Worm (Caenorhabditis elegans) whole organism, young adult: ENCODE measurements around the gene sds-22.
A peak's percentile ranks its signal among the peaks of the same experiment; 100 is the strongest.

Source experiments
- B0336.3 ChIP-seq: fragments of 200-800 bp; sonication (Bioruptor generic); IDR thresholded peaks from 2 replicates; pipeline ENCODE4 v1.3.6; 2022; ENCODE audit warnings: missing genetic modification characterization, missing compliant biosample characterization
- C17E4.6 ChIP-seq: fragments of 200-800 bp; sonication (Bioruptor generic); IDR thresholded peaks from 2 replicates; pipeline ENCODE4 v1.3.6; 2022; ENCODE audit warnings: missing genetic modification reagents, missing genetic modification characterization, missing compliant biosample characterization
- F22D6.2 ChIP-seq: sonication (generic microtip); optimal IDR thresholded peaks from 2 replicates; lab custom pipeline; 2016; ENCODE audit warnings: mild to moderate bottlenecking, missing genetic modification characterization, missing compliant biosample characterization
- F39B2.1 ChIP-seq: fragments of 200-800 bp; sonication (Bioruptor generic); IDR thresholded peaks from 2 replicates; pipeline ENCODE4 v1.3.6; 2022; ENCODE audit warnings: missing genetic modification reagents, missing genetic modification characterization, missing compliant biosample characterization
- F57A8.1 ChIP-seq: fragments of 200-800 bp; sonication (Bioruptor generic); optimal IDR thresholded peaks from 2 replicates; lab custom pipeline; 2018; ENCODE audit warnings: mild to moderate bottlenecking, missing genetic modification characterization, moderate library complexity, missing compliant biosample characterization
- Y67H2A.10 ChIP-seq: fragments of 200-800 bp; sonication (Bioruptor generic); conservative IDR thresholded peaks from 2 replicates; pipeline ENCODE4 v1.3.6; 2022; ENCODE audit warnings: missing genetic modification reagents, missing genetic modification characterization, missing compliant biosample characterization
- fkh-3 ChIP-seq: sonication (generic microtip); optimal IDR thresholded peaks from 2 replicates; lab custom pipeline; 2016; ENCODE audit warnings: mild to moderate bottlenecking, missing genetic modification characterization, missing compliant biosample characterization
- hmg-20 ChIP-seq: fragments of 200-800 bp; sonication (Bioruptor generic); IDR thresholded peaks from 2 replicates; pipeline ENCODE4 v1.3.6; 2022; ENCODE audit warnings: missing genetic modification reagents, missing genetic modification characterization, missing compliant biosample characterization
- nfyb-1 ChIP-seq: fragments of 200-800 bp; sonication (Bioruptor generic); IDR thresholded peaks from 2 replicates; pipeline ENCODE4 v1.3.6; 2022; ENCODE audit warnings: missing genetic modification reagents, missing genetic modification characterization, missing compliant biosample characterization
- nhr-27 ChIP-seq: fragments of 200-800 bp; sonication (Bioruptor generic); optimal IDR thresholded peaks from 2 replicates; lab custom pipeline; 2018; ENCODE audit warnings: mild to moderate bottlenecking, missing genetic modification characterization, moderate library complexity, missing compliant biosample characterization
- nhr-90 ChIP-seq: sonication (generic microtip); optimal IDR thresholded peaks from 2 replicates; lab custom pipeline; 2016; ENCODE audit warnings: missing genotype, mild to moderate bottlenecking, missing genetic modification characterization, missing compliant biosample characterization
- pha-4 ChIP-seq: fragments of 150-350 bp; sonication (generic microtip); optimal IDR thresholded peaks from 2 replicates; lab custom pipeline; 2014; ENCODE audit warnings: missing biosample characterization, missing genetic modification reagents, missing genetic modification characterization
- rcor-1 ChIP-seq: fragments of 200-800 bp; sonication (Bioruptor generic); IDR thresholded peaks from 2 replicates; pipeline ENCODE4 v1.3.6; 2022; ENCODE audit warnings: missing genetic modification reagents, missing genetic modification characterization, missing compliant biosample characterization
- ztf-26 ChIP-seq: sonication (generic microtip); optimal IDR thresholded peaks from 2 replicates; lab custom pipeline; 2017; ENCODE audit warnings: missing genetic modification characterization, missing compliant biosample characterization

DNA sequence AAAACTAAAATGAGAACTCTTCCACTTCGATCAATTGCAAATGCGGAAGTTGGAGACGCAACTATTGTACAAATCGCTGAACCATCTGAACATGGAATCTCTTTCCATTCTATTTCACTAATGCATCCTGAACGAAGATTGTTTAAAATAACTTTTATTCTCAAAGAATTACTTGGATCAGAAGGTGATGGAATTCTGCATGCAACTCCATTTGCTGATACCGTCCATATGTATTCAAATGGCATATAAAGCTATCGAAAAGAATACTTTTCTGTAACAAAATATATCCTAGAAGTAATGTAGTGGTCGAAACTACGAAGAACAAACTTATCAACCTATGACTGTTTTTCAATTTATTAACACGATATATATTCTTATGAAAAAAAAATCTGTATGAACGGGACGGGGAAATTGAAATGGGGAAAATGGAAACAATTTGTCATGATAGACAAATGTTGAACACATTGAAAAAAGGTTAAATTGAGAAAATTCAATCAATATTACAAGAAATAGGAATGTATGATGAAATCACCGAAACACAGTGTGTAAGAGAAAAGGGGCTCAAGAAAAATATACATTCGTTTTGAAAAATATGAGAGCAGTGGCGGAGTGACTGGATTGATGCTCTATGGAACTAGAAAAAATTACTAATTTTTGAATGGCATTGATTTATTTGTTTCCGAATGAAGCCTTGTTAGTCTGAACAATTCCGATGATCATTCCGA, 19.7 kb downstream of the sds-22 start, which contains the start of gene T01H3.2:
- TF ChIP-seq pha-4 (tag; lab: Kevin White, UChicago), result no peak
- TF ChIP-seq nhr-27 (tag; lab: Kevin White, UChicago), result no peak
- TF ChIP-seq rcor-1 (GFP tag; lab: Robert Waterston, UW), result no peak
- peak; percentile 33; the same call in 1 of the 2 replicates for TF ChIP-seq nfyb-1 (GFP tag; lab: Robert Waterston, UW)
- no peak for TF ChIP-seq nhr-90 (tag; lab: Kevin White, UChicago)
- no peak for TF ChIP-seq Y67H2A.10
- 0 out of 2 replicates have a peak, but pooled peaks have one; percentile 10 for TF ChIP-seq B0336.3 (GFP tag; lab: Robert Waterston, UW)
- TF ChIP-seq fkh-3 (tag; lab: Kevin White, UChicago), result no peak
- TF ChIP-seq F57A8.1 (GFP tag; lab: Kevin White, UChicago), result no peak
- no peak for TF ChIP-seq F39B2.1 (GFP tag; lab: Robert Waterston, UW)
- no peak for TF ChIP-seq hmg-20 (GFP tag; lab: Robert Waterston, UW)
- no peak for TF ChIP-seq F22D6.2 (tag; lab: Kevin White, UChicago)
- TF ChIP-seq ztf-26, result no peak
- no peak for TF ChIP-seq C17E4.6 (GFP tag; lab: Robert Waterston, UW)
